Worm (Caenorhabditis elegans): ENCODE data around the gene W02H5.8.

The W02H5.8 gene

DNA sequence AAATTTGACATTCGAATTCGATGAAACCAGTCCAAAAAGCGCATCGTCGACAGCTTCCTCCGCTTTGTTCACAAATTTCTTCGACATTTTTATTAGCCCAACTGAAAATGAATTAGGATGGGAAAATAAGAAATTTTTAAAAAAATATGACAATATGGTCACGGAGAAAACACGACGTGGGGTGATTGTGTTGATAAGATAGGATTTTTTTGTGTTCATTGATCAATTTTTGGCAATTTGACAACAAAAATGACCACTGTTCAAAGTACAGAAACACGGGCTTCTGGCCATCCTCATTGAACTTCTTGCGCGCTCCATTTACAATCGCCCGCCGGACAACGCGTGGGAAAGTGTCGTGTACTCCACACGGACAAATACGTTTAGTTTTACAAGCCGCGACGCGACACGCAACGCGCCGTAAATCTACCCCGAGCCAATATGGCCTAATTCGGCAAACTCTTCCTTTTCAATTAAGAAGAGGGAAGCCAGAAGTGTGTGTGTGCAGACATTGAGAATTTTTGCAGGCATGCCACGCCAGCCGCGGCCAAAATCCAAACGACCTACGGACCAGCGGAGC lies at the start of gene W02H5.8, which contains the start of gene angl-1:
TSS of gene W02H5.8 (minus strand) at position 101 of the 577 bp plus-strand sequence.
TSS of gene angl-1 (plus strand) at position 527 of the 577 bp plus-strand sequence.
- TF ChIP-seq egl-44 (GFP tag; IDR thresholded peaks at IDR 0.05) (no peak), snpc-4 (GFP tag; optimal IDR thresholded peaks at IDR 0.05) (no peak), snpc-4 (tag; optimal IDR thresholded peaks at IDR 0.05) (no peak)

DNA sequence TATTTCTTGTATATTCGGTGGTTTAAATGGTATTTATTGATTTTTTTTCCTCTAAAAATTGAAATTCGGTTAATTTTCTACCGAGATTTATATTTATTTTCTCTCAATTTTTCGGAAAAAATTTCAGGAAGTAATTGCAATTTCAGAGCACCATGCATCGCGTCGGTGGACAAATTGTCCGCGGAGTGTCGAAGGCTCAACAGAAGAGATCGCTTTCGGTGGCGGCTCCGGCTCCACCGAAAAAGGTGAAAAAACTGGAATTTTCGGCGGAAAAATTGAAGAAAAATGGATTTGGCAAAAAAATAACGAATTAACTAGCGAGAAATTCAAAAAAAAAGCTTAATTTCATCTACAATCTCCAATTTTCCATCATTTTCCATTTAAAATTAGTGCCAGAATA lies 46.4 kb upstream of the W02H5.8 start, which contains the start of gene nuo-5:
TSS of gene nuo-5 (plus strand) at position 147 of the 400 bp plus-strand sequence.
- TF ChIP-seq madf-6 (GFP tag; IDR thresholded peaks at IDR 0.05) (peak; percentile 32; the same call in 1 of the 2 replicates), mcd-1 (GFP tag; IDR thresholded peaks at IDR 0.05) (peak; percentile 51), F52B5.7 (tag; optimal IDR thresholded peaks at IDR 0.05) (peak; percentile 50), Y79H2A.3 (GFP tag; conservative IDR thresholded peaks at IDR 0.05) (no peak), lin-54 (GFP tag; optimal IDR thresholded peaks at IDR 0.05) (peak; percentile 7), ztf-25 (GFP tag; IDR thresholded peaks at IDR 0.05) (no peak), ama-1 (optimal IDR thresholded peaks at IDR 0.05) (no peak), ama-1 (GFP tag; optimal IDR thresholded peaks at IDR 0.05) (no peak), Y53F4B.3 (GFP tag; IDR thresholded peaks at IDR 0.05) (no peak), B0336.3 (GFP tag; IDR thresholded peaks at IDR 0.05) (0 out of 2 replicates have a peak, but pooled peaks have one; percentile 46), athp-1 (tag; optimal IDR thresholded peaks at IDR 0.05) (peak; percentile 31), Y53G8AR.9 (GFP tag; conservative IDR thresholded peaks at IDR 0.05) (0 out of 2 replicates have a peak, but pooled peaks have one; percentile 33), hsf-1 (GFP tag; IDR thresholded peaks at IDR 0.05) (no peak), nhr-120 (GFP tag; IDR thresholded peaks at IDR 0.05) (0 out of 2 replicates have a peak, but pooled peaks have one; percentile 37)

DNA sequence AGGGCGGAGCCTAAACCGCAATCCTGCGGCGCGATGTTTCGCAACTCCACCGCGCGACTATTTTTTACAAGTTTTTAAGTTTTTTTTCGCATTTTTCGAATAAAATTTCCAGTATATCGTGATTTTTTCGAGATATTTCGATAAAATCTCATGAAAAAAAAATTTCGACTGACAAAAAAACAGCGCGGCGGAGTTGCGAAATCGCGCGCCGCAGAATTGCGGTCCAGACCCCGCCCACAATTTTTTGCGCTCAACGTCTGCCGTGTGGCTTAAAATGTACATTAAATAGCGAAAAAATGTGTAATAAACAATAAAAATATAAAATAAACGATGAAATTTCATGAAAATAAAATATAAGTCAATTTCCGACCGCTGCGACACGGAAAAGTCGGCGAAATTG lies 45.2 kb upstream of the W02H5.8 start:
- TF ChIP-seq madf-10 (tag; optimal IDR thresholded peaks at IDR 0.05) = peak; percentile 3
- 0 out of 2 replicates have a peak, but pooled peaks have one; percentile 15 for TF ChIP-seq egrh-3 (GFP tag; IDR thresholded peaks at IDR 0.05)
- TF ChIP-seq madf-6 (GFP tag; IDR thresholded peaks at IDR 0.05) = 0 out of 2 replicates have a peak, but pooled peaks have one; percentile 16
- peak; percentile 1 for TF ChIP-seq lsl-1 (GFP tag; optimal IDR thresholded peaks at IDR 0.05)
- no peak for TF ChIP-seq rcor-1 (GFP tag; IDR thresholded peaks at IDR 0.05)
- TF ChIP-seq snpc-4 (GFP tag; optimal IDR thresholded peaks at IDR 0.05) = peak; percentile 14
- TF ChIP-seq snpc-4 (tag; optimal IDR thresholded peaks at IDR 0.05) = no peak
- TF ChIP-seq mcd-1 (GFP tag; IDR thresholded peaks at IDR 0.05) = peak; percentile 46; the same call in 1 of the 2 replicates
- TF ChIP-seq cebp-1 (GFP tag; IDR thresholded peaks at IDR 0.05) = peak; percentile 63; the same call in 1 of the 2 replicates
- TF ChIP-seq cebp-1 (tag; optimal IDR thresholded peaks at IDR 0.05) = peak; percentile 94
- no peak for TF ChIP-seq unc-130 (GFP tag; optimal IDR thresholded peaks at IDR 0.05)
- peak; percentile 31 for TF ChIP-seq F23B12.7 (tag; optimal IDR thresholded peaks at IDR 0.05; ENCODE audit: insufficient read depth)

DNA sequence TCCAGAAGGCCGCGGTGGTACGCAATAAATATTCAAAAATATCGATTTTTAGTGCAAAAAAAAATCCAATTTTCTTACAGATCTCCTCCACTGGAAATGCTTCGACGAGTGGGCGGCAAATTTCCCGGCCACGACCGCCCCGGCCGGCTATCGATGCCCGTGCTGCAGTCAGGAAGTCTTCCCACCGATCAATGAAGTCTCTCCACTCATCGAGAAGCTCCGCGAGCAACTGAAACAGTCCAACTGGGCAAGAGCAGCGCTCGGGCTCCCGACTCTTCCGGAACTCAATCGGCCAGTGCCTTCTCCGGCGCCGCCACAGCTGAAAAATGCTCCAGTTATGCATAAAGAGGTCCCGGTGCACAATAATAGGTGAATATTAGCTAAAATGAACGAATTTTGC lies 43.5 kb upstream of the W02H5.8 start, which contains the start of gene Y45G12B.3:
TSS of gene Y45G12B.3 (minus strand) at position 320 of the 400 bp plus-strand sequence.
- TF ChIP-seq ceh-79 (tag; optimal IDR thresholded peaks at IDR 0.05) = no peak
- TF ChIP-seq ccch-3 (GFP tag; optimal IDR thresholded peaks at IDR 0.05) = no peak
- TF ChIP-seq sptf-2 (GFP tag; optimal IDR thresholded peaks at IDR 0.05) = no peak
- peak; percentile 79 for TF ChIP-seq zfh-2 (GFP tag; conservative IDR thresholded peaks at IDR 0.05)
- peak; percentile 41; the same call in 1 of the 2 replicates for TF ChIP-seq egrh-3 (GFP tag; IDR thresholded peaks at IDR 0.05)
- TF ChIP-seq mcd-1 (GFP tag; IDR thresholded peaks at IDR 0.05) = no peak
- no peak for TF ChIP-seq tbp1 (GFP tag; optimal IDR thresholded peaks at IDR 0.05)

DNA sequence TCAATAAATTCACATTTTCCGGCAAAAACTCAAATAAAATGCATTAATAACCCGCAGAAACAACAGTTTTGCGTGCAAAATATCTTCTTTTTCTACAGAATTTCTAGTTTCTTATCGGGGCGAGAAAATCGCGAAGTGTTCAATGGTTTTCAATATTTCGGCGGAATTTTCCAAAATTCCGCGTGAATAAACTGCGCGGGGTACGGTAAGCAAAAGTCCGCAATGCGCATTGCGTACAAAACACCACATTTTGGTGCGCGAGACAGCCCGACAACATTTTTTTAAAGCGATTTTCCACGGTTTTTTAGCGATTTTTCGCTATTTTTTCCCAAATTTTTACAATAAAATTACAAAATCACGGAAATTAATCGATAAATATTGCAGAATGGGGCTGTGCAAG lies 41.9 kb upstream of the W02H5.8 start, which contains the start of gene Y45G12B.2:
TSS of gene Y45G12B.2 (plus strand) at position 383 of the 400 bp plus-strand sequence.
- TF ChIP-seq dpl-1 (GFP tag; optimal IDR thresholded peaks at IDR 0.05) = peak; percentile 50
- TF ChIP-seq lin-35 (GFP tag; optimal IDR thresholded peaks at IDR 0.05) = peak in 1 of 3 experiments; percentile 57
- peak; percentile 63; the same call in 1 of the 2 replicates for TF ChIP-seq madf-6 (GFP tag; IDR thresholded peaks at IDR 0.05)
- TF ChIP-seq mcd-1 (GFP tag; IDR thresholded peaks at IDR 0.05) = peak; percentile 75
- peak; percentile 62; the same call in 1 of the 2 replicates for TF ChIP-seq pbrm-1 (GFP tag; IDR thresholded peaks at IDR 0.05)
- TF ChIP-seq F57C9.4 (tag; optimal IDR thresholded peaks at IDR 0.05) = no peak
- no peak for TF ChIP-seq rpc-1 (optimal IDR thresholded peaks at IDR 0.05)
- no peak for TF ChIP-seq rpc-1 (tag; optimal IDR thresholded peaks at IDR 0.05)
- TF ChIP-seq sdz-38 (tag; optimal IDR thresholded peaks at IDR 0.05) = no peak
- peak; percentile 93 for TF ChIP-seq lsl-1 (GFP tag; optimal IDR thresholded peaks at IDR 0.05)
- peak; percentile 53; the same call in 1 of the 2 replicates for TF ChIP-seq B0336.3 (GFP tag; IDR thresholded peaks at IDR 0.05)
- TF ChIP-seq F23B12.7 (tag; optimal IDR thresholded peaks at IDR 0.05; ENCODE audit: insufficient read depth) = peak; percentile 88
- peak; percentile 53 for TF ChIP-seq efl-1 (GFP tag; optimal IDR thresholded peaks at IDR 0.05)
- TF ChIP-seq him-1 (tag; optimal IDR thresholded peaks at IDR 0.05) = no peak
- no peak for TF ChIP-seq F22D6.2 (tag; optimal IDR thresholded peaks at IDR 0.05)
- TF ChIP-seq attf-3 (GFP tag; conservative IDR thresholded peaks at IDR 0.05) = 0 out of 2 replicates have a peak, but pooled peaks have one; percentile 27
